Fruit fly (Drosophila melanogaster): ENCODE results near the gene CG7970.
A peak's percentile ranks its signal among the peaks of the same experiment; 100 is the strongest.

Gene CG7970

dm6 chr3L:1629064-1629777 lies 23.3 kb upstream of the CG7970 start, which contains the start of gene GC (continued):
- TF ChIP-seq CG15336 (GFP tag; IDR thresholded peaks at IDR 0.05) (0 out of 2 replicates have a peak, but pooled peaks have one; percentile 18), CG32006 (GFP tag; optimal IDR thresholded peaks at IDR 0.05) (peak; percentile 43)

- TF ChIP-seq dac (GFP tag; optimal IDR thresholded peaks at IDR 0.05): no peak
- no peak for TF ChIP-seq fd85E (GFP tag; optimal IDR thresholded peaks at IDR 0.05)
- no peak for TF ChIP-seq CG10669 (GFP tag; optimal IDR thresholded peaks at IDR 0.05)
- TF ChIP-seq Smox (GFP tag; optimal IDR thresholded peaks at IDR 0.05): no peak
- TF ChIP-seq Sox14 (GFP tag; optimal IDR thresholded peaks at IDR 0.05): no peak
- no peak for TF ChIP-seq CG15336 (GFP tag; IDR thresholded peaks at IDR 0.05)
- TF ChIP-seq CG3032 (tag; optimal IDR thresholded peaks at IDR 0.05): no peak
- no peak for TF ChIP-seq pdm3 (GFP tag; optimal IDR thresholded peaks at IDR 0.05)
- no peak for TF ChIP-seq CG32006 (GFP tag; optimal IDR thresholded peaks at IDR 0.05)
- no peak for TF ChIP-seq CG7368 (GFP tag; optimal IDR thresholded peaks at IDR 0.05)
- TF ChIP-seq Sox102F (GFP tag; optimal IDR thresholded peaks at IDR 0.05): no peak
- TF ChIP-seq CG4318 (GFP tag; optimal IDR thresholded peaks at IDR 0.05): no peak
- TF ChIP-seq Met (GFP tag; optimal IDR thresholded peaks at IDR 0.05): no peak
- no peak for TF ChIP-seq CG3919 (GFP tag; optimal IDR thresholded peaks at IDR 0.05)
- TF ChIP-seq svp (GFP tag): no peak
- TF ChIP-seq Lpt (GFP tag; optimal IDR thresholded peaks at IDR 0.05): no peak
- no peak for TF ChIP-seq Hr38 (GFP tag; optimal IDR thresholded peaks at IDR 0.05)
- no peak for TF ChIP-seq Hr4 (GFP tag; optimal IDR thresholded peaks at IDR 0.05)
- no peak for TF ChIP-seq Eip75B (GFP tag; optimal IDR thresholded peaks at IDR 0.05)
- TF ChIP-seq achi (GFP tag; optimal IDR thresholded peaks at IDR 0.05): no peak
Measured at dm6 chr3L:1636886-1637285, 15.7 kb upstream of the CG7970 start.

dm6 chr3L:1637652-1638051 lies 14.9 kb upstream of the CG7970 start, which contains the start of gene nSyb:
nSyb (minus strand) TSS chr3L:1637752.
- no peak for TF ChIP-seq esn (GFP tag; optimal IDR thresholded peaks at IDR 0.05)

dm6 chr3L:1639185-1639812 lies 13.3 kb upstream of the CG7970 start, which contains the start of the genes Mettl2 and Bgb:
Mettl2 (minus strand) TSS chr3L:1639235.
Bgb (plus strand) TSS chr3L:1639711.
- TF ChIP-seq CG10631 (GFP tag; optimal IDR thresholded peaks at IDR 0.05) (peak; percentile 83), CG11762 (GFP tag; optimal IDR thresholded peaks at IDR 0.05; ENCODE audit: insufficient read depth) (peak; percentile 35), dac (GFP tag; optimal IDR thresholded peaks at IDR 0.05) (peak; percentile 42), Sox14 (GFP tag; optimal IDR thresholded peaks at IDR 0.05) (peak; percentile 78), CG6163 (GFP tag; IDR thresholded peaks at IDR 0.05) (peak; percentile 83), Met (GFP tag; optimal IDR thresholded peaks at IDR 0.05) (no peak), OdsH (GFP tag; optimal IDR thresholded peaks at IDR 0.05) (no peak), CG6792 (GFP tag; optimal IDR thresholded peaks at IDR 0.05) (peak; percentile 75), CG3032 (tag; optimal IDR thresholded peaks at IDR 0.05) (peak; percentile 81), topi (GFP tag; optimal IDR thresholded peaks at IDR 0.05) (peak; percentile 80), Hr38 (GFP tag; optimal IDR thresholded peaks at IDR 0.05) (no peak), fd85E (GFP tag; optimal IDR thresholded peaks at IDR 0.05) (no peak), acj6 (GFP tag; optimal IDR thresholded peaks at IDR 0.05) (peak; percentile 82), Ets96B (tag; optimal IDR thresholded peaks at IDR 0.05) (peak; percentile 63), CG7368 (GFP tag; optimal IDR thresholded peaks at IDR 0.05) (peak; percentile 40), esn (GFP tag; optimal IDR thresholded peaks at IDR 0.05) (peak; percentile 85), net (GFP tag; optimal IDR thresholded peaks at IDR 0.05) (no peak), CG3919 (GFP tag; optimal IDR thresholded peaks at IDR 0.05) (peak; percentile 74), CG6276 (GFP tag; optimal IDR thresholded peaks at IDR 0.05) (no peak), vri (GFP tag; optimal IDR thresholded peaks at IDR 0.05) (no peak), svp (GFP tag) (no peak), spab (GFP tag; optimal IDR thresholded peaks at IDR 0.05) (no peak), Eip78C (GFP tag) (no peak), CG4318 (GFP tag; optimal IDR thresholded peaks at IDR 0.05) (no peak), CG32006 (GFP tag; optimal IDR thresholded peaks at IDR 0.05) (peak; percentile 72), Gug (GFP tag; IDR thresholded peaks at IDR 0.05) (peak; percentile 68; the same call in 1 of the 2 replicates), Eip75B (GFP tag; optimal IDR thresholded peaks at IDR 0.05) (no peak), CG6854 (GFP tag; optimal IDR thresholded peaks at IDR 0.05) (no peak), achi (GFP tag; optimal IDR thresholded peaks at IDR 0.05) (peak; percentile 73), CG8119 (GFP tag; IDR thresholded peaks at IDR 0.05) (peak; percentile 53), Ets21C (GFP tag; optimal IDR thresholded peaks at IDR 0.05) (peak; percentile 85), dsx (GFP tag; optimal IDR thresholded peaks at IDR 0.05; ENCODE audit: poor library complexity, severe bottlenecking) (no peak), Smox (GFP tag; optimal IDR thresholded peaks at IDR 0.05) (peak; percentile 73), Hr39 (GFP tag; optimal IDR thresholded peaks at IDR 0.05) (peak; percentile 90), salr (GFP tag; optimal IDR thresholded peaks at IDR 0.05) (peak in 1 of 2 experiments; percentile 29), CG34406 (GFP tag; optimal IDR thresholded peaks at IDR 0.05) (peak; percentile 58)

Data from whole organism, prepupa.